Worm (Caenorhabditis elegans): ENCODE results near the gene pqn-41.

Gene pqn-41

DNA sequence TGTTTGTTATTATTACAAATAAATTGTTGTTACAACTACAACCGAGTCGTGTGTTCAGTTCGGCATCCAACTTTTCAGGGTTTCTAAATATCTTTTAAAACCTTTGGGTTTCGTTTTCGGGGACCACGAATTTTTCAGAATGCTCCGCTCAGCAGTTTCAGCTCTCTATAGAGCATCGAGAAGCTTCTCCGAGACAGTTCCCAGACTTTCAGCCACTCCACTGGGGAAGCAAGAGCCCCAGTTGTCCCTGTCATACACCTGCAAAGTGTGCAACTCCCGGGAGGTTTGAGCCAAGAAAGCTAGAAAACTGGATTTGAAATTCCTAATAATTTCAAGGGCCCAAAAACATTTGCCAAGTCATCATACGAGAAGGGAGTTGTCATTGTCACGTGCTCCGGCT, 45.6 kb downstream of the pqn-41 start, which contains the start of gene F53A3.7:
TSS of gene F53A3.7 (plus strand) at position 139 of the 400 bp plus-strand sequence.
- TF ChIP-seq pag-3 (tag; optimal IDR thresholded peaks at IDR 0.05; ENCODE audit: borderline replicate concordance, insufficient read depth) (no peak), lin-15B (tag; optimal IDR thresholded peaks at IDR 0.05) (no peak), aha-1 (tag; optimal IDR thresholded peaks at IDR 0.05) (no peak), nhr-85 (tag) (peak; percentile 63), nhr-90 (tag; optimal IDR thresholded peaks at IDR 0.05; ENCODE audit: poor library complexity) (peak; percentile 18), pqm-1 (tag; optimal IDR thresholded peaks at IDR 0.05) (no peak), swsn-7 (tag; optimal IDR thresholded peaks at IDR 0.05) (peak; percentile 4), lin-39 (tag; optimal IDR thresholded peaks at IDR 0.05) (no peak), nhr-77 (tag; optimal IDR thresholded peaks at IDR 0.05) (no peak), elt-2 (tag; optimal IDR thresholded peaks at IDR 0.05) (peak; percentile 3), efl-1 (optimal IDR thresholded peaks at IDR 0.05) (peak; percentile 8 to 22), efl-1 (GFP tag; optimal IDR thresholded peaks at IDR 0.05 in 1 of 2) (peak in 1 of 2 experiments; percentile 86), nhr-47 (tag; optimal IDR thresholded peaks at IDR 0.05) (no peak), ceh-88 (GFP tag; IDR thresholded peaks at IDR 0.05) (no peak), tbx-2 (tag; optimal IDR thresholded peaks at IDR 0.05) (no peak), ama-1 (optimal IDR thresholded peaks at IDR 0.05) (peak; percentile 76), nhr-84 (tag; optimal IDR thresholded peaks at IDR 0.05) (no peak), lin-13 (GFP tag; optimal IDR thresholded peaks at IDR 0.05) (no peak), efl-3 (GFP tag; optimal IDR thresholded peaks at IDR 0.05) (peak; percentile 1), elt-3 (tag; optimal IDR thresholded peaks at IDR 0.05) (no peak), lsy-2 (tag; optimal IDR thresholded peaks at IDR 0.05) (peak in 1 of 2 experiments; percentile 42), ceh-90 (tag; optimal IDR thresholded peaks at IDR 0.05) (no peak), egl-27 (tag; optimal IDR thresholded peaks at IDR 0.05) (peak in 1 of 2 experiments; percentile 14), ets-5 (GFP tag; IDR thresholded peaks at IDR 0.05) (no peak), nhr-28 (tag; optimal IDR thresholded peaks at IDR 0.05) (no peak), dpl-1 (GFP tag; optimal IDR thresholded peaks at IDR 0.05) (no peak)

DNA sequence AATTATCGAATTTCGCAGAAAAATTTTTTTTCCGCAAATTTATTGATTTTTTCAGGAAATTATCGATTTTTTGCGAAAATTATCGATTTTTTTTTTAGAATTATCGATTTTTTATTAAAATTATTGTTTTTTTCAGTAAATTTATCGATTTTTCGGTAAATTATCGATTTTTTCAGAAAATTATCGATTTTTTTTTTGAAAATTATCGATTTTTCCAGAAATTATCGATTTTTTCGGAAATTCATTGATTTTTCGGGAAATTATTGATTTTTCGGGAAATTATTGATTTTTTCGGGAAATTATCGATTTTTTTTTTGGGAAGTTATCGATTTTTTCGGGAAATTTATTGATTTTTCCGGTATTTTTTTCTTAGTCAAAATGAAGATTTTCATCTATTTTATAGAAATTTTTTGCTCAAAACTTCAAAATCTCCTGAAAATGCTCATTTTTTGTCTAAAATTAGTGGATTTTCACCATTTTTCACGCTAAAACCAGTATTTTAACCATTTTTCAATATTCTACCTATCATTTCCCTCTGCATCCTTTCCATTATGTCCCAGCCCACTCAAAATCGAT, 49.9 kb downstream of the pqn-41 start:
- TF ChIP-seq hpl-2 (GFP tag; optimal IDR thresholded peaks at IDR 0.05) (no peak), sptf-1 (tag; optimal IDR thresholded peaks at IDR 0.05) (no peak), unc-130 (tag; optimal IDR thresholded peaks at IDR 0.05) (no peak), pqm-1 (tag; optimal IDR thresholded peaks at IDR 0.05) (no peak), hlh-4 (tag; optimal IDR thresholded peaks at IDR 0.05) (no peak), lsy-2 (tag; optimal IDR thresholded peaks at IDR 0.05) (no peak), lin-15B (tag; optimal IDR thresholded peaks at IDR 0.05) (no peak), mef-2 (tag; optimal IDR thresholded peaks at IDR 0.05) (no peak), unc-98 (GFP tag; IDR thresholded peaks at IDR 0.05) (no peak), unc-62 (GFP tag; optimal IDR thresholded peaks at IDR 0.05) (no peak), nhr-19 (GFP tag; conservative IDR thresholded peaks at IDR 0.05) (no peak), nhr-28 (tag; optimal IDR thresholded peaks at IDR 0.05) (no peak), lir-3 (tag; optimal IDR thresholded peaks at IDR 0.05; ENCODE audit: poor library complexity) (no peak), pax-3 (tag; optimal IDR thresholded peaks at IDR 0.05) (no peak), dpl-1 (GFP tag; optimal IDR thresholded peaks at IDR 0.05) (no peak), rnt-1 (tag; optimal IDR thresholded peaks at IDR 0.05) (no peak), swsn-7 (tag; optimal IDR thresholded peaks at IDR 0.05) (no peak)

ce11 chrIII:1961895-1962506, 56.2 kb downstream of the pqn-41 start, which contains the start of gene mboa-6:
Gene mboa-6 (minus strand): TSS chrIII:1961945.
- TF ChIP-seq hlh-4 (tag; optimal IDR thresholded peaks at IDR 0.05) (no peak), nhr-84 (tag; optimal IDR thresholded peaks at IDR 0.05) (no peak), lin-15B (tag; optimal IDR thresholded peaks at IDR 0.05) (no peak), rnt-1 (tag; optimal IDR thresholded peaks at IDR 0.05) (no peak), lin-13 (GFP tag; optimal IDR thresholded peaks at IDR 0.05) (no peak), tbx-2 (tag; optimal IDR thresholded peaks at IDR 0.05) (no peak), nhr-71 (tag; optimal IDR thresholded peaks at IDR 0.05) (no peak), lin-35 (GFP tag; optimal IDR thresholded peaks at IDR 0.05) (peak in 1 of 2 experiments; percentile 31), elt-2 (tag; optimal IDR thresholded peaks at IDR 0.05) (no peak), mef-2 (tag; optimal IDR thresholded peaks at IDR 0.05) (no peak), efl-1 (optimal IDR thresholded peaks at IDR 0.05) (peak; percentile 3 to 48), efl-1 (GFP tag; optimal IDR thresholded peaks at IDR 0.05 in 1 of 2) (peak; percentile 34 to 84), F16B12.6 (tag; optimal IDR thresholded peaks at IDR 0.05) (peak; percentile 78), unc-30 (tag; optimal IDR thresholded peaks at IDR 0.05) (no peak), xbp-1 (tag; optimal IDR thresholded peaks at IDR 0.05) (peak; percentile 1), pax-3 (tag; optimal IDR thresholded peaks at IDR 0.05) (no peak), nhr-85 (tag) (no peak), unc-86 (tag; optimal IDR thresholded peaks at IDR 0.05) (no peak), ceh-88 (GFP tag; IDR thresholded peaks at IDR 0.05) (no peak), snpc-4 (tag; optimal IDR thresholded peaks at IDR 0.05) (no peak), ztf-4 (tag; optimal IDR thresholded peaks at IDR 0.05) (no peak), aly-2 (tag; optimal IDR thresholded peaks at IDR 0.05) (no peak), fkh-10 (GFP tag; optimal IDR thresholded peaks at IDR 0.05) (no peak)

Measured in whole organism, L1 larva.